Fruit fly (Drosophila melanogaster) whole organism, embryonic: ENCODE measurements around the gene CG7551.

ENCODE experiments used
- Atf3 ChIP-seq: fragments of 200-800 bp; sonication (Bioruptor generic); optimal IDR thresholded peaks from 3 replicates; lab custom pipeline; 2016; ENCODE audit warnings: missing biosample characterization, missing genetic modification characterization
- Awh ChIP-seq: fragments of 200-800 bp; sonication (Bioruptor generic); IDR thresholded peaks from 2 replicates; pipeline ENCODE4, ENCODE4 v1.3.6; 2022; ENCODE audit warnings: missing biosample characterization, missing genetic modification characterization
- CG10321 ChIP-seq: fragments of 200-800 bp; sonication (Bioruptor generic); IDR thresholded peaks from 2 replicates; pipeline ENCODE4 v1.3.6; 2022; ENCODE audit warnings: missing biosample characterization, missing genetic modification characterization
- CG10654 ChIP-seq: fragments of 200-800 bp; sonication (Bioruptor generic); optimal IDR thresholded peaks from 2 replicates; lab custom pipeline; 2016; ENCODE audit warnings: missing biosample characterization, missing genetic modification characterization
- CG10979 ChIP-seq: fragments of 200-800 bp; sonication (Bioruptor generic); optimal IDR thresholded peaks from 2 replicates; lab custom pipeline; 2018; ENCODE audit warnings: missing biosample characterization, mild to moderate bottlenecking, missing genetic modification characterization, moderate library complexity
- CG11723 ChIP-seq: fragments of 200-800 bp; sonication (Bioruptor generic); optimal IDR thresholded peaks from 2 replicates; lab custom pipeline; 2017; ENCODE audit warnings: missing biosample characterization, mild to moderate bottlenecking, missing genetic modification characterization
- CG13894 ChIP-seq: fragments of 200-800 bp; sonication (Bioruptor generic); optimal IDR thresholded peaks from 3 replicates; lab custom pipeline; 2018; ENCODE audit warnings: missing biosample characterization, mild to moderate bottlenecking, missing genetic modification characterization, moderate library complexity
- CG14710 ChIP-seq: fragments of 200-800 bp; sonication (Bioruptor generic); optimal IDR thresholded peaks from 3 replicates; lab custom pipeline; 2019; ENCODE audit warnings: missing biosample characterization, mild to moderate bottlenecking, missing genetic modification characterization, moderate library complexity
- CG15696 ChIP-seq: fragments of 200-800 bp; sonication (Bioruptor generic); optimal IDR thresholded peaks from 2 replicates; lab custom pipeline; 2019; ENCODE audit warnings: missing biosample characterization, mild to moderate bottlenecking, missing genetic modification characterization, moderate library complexity
- CG1602 ChIP-seq: fragments of 200-800 bp; sonication (Bioruptor generic); optimal IDR thresholded peaks from 3 replicates; lab custom pipeline; 2016; ENCODE audit warnings: missing biosample characterization, missing genetic modification characterization
- CG16863 ChIP-seq: fragments of 200-800 bp; sonication (Bioruptor generic); optimal IDR thresholded peaks from 3 replicates; lab custom pipeline; 2016; ENCODE audit warnings: missing biosample characterization, missing genetic modification characterization
- CG17359 ChIP-seq: fragments of 200-800 bp; sonication (Bioruptor generic); optimal IDR thresholded peaks from 3 replicates; lab custom pipeline; 2018; ENCODE audit warnings: missing biosample characterization, mild to moderate bottlenecking, missing genetic modification characterization, moderate library complexity
- CG18262 ChIP-seq: fragments of 200-800 bp; optimal IDR thresholded peaks from 3 replicates; lab custom pipeline; 2019; ENCODE audit warnings: missing biosample characterization, mild to moderate bottlenecking, missing genetic modification characterization, moderate library complexity
- CG18619 ChIP-seq: fragments of 200-800 bp; sonication (Bioruptor generic); optimal IDR thresholded peaks from 3 replicates; lab custom pipeline; 2017; ENCODE audit warnings: missing biosample characterization, mild to moderate bottlenecking, missing genetic modification characterization
- CG2199 ChIP-seq: fragments of 200-800 bp; sonication (Bioruptor generic); IDR thresholded peaks from 3 replicates; pipeline ENCODE4 v1.3.6; 2022; ENCODE audit warnings: missing biosample characterization, missing genetic modification characterization
- CG31388 ChIP-seq: fragments of 200-800 bp; sonication (Bioruptor generic); optimal IDR thresholded peaks from 2 replicates; lab custom pipeline; 2016; ENCODE audit warnings: missing biosample characterization, missing genetic modification characterization
- CG31441 ChIP-seq: fragments of 200-800 bp; sonication (Bioruptor generic); IDR thresholded peaks from 2 replicates; pipeline ENCODE4 v1.3.6; 2022; ENCODE audit warnings: missing biosample characterization, missing genetic modification characterization
- CG6272 ChIP-seq: fragments of 200-800 bp; sonication (Bioruptor generic); IDR thresholded peaks from 2 replicates; pipeline ENCODE4 v1.3.6; 2022; ENCODE audit warnings: missing biosample characterization, missing genetic modification characterization
- Dfd ChIP-seq, 2 experiments: fragments of >200 bp; optimal IDR thresholded peaks; 2 replicates each; lab custom pipeline; 2017; ENCODE audit warnings: missing biosample characterization in 2 of 2, missing genetic modification characterization in 2 of 2
- Fer2 ChIP-seq: fragments of 200-800 bp; sonication (Bioruptor generic); optimal IDR thresholded peaks from 2 replicates; lab custom pipeline; 2018; ENCODE audit warnings: missing biosample characterization, mild to moderate bottlenecking, missing genetic modification characterization, moderate library complexity
- Hmx ChIP-seq: fragments of 200-800 bp; sonication (Bioruptor generic); optimal IDR thresholded peaks from 2 replicates; lab custom pipeline; 2016; ENCODE audit warnings: missing biosample characterization, missing genetic modification characterization
- Poxn ChIP-seq: fragments of 200-800 bp; sonication (Bioruptor generic); IDR thresholded peaks from 2 replicates; pipeline ENCODE4 v1.3.6; 2022; ENCODE audit warnings: missing biosample characterization, missing genetic modification characterization
- Sry-β ChIP-seq: fragments of 200-800 bp; sonication (Bioruptor generic); optimal IDR thresholded peaks from 2 replicates; lab custom pipeline; 2018; ENCODE audit warnings: missing biosample characterization, mild to moderate bottlenecking, missing genetic modification characterization, moderate library complexity
- Stat92E ChIP-seq, 3 experiments: fragments of >200 bp in 2 of 3; fragments of 200-800 bp in 1 of 3; sonication (Bioruptor generic) in 1 of 3; optimal IDR thresholded peaks; 2 replicates each; lab custom pipeline; 2017 to 2019; ENCODE audit warnings: missing biosample characterization in 3 of 3, missing genetic modification characterization in 3 of 3, mild to moderate bottlenecking in 1 of 3, moderate library complexity in 1 of 3
- abd-A ChIP-seq: fragments of 200-800 bp; sonication (Bioruptor generic); optimal IDR thresholded peaks from 3 replicates; lab custom pipeline; 2019; ENCODE audit warnings: missing biosample characterization, mild to moderate bottlenecking, missing genetic modification characterization, moderate library complexity
- ase ChIP-seq: fragments of 200-800 bp; sonication (Bioruptor generic); IDR thresholded peaks from 3 replicates; pipeline ENCODE4 v1.3.6; 2022; ENCODE audit warnings: missing biosample characterization, missing genetic modification characterization
- btn ChIP-seq: fragments of 200-800 bp; sonication (Bioruptor generic); optimal IDR thresholded peaks from 2 replicates; lab custom pipeline; 2016; ENCODE audit warnings: missing biosample characterization, missing genetic modification characterization
- cad ChIP-seq: fragments of >200 bp; optimal IDR thresholded peaks from 2 replicates; lab custom pipeline; 2017; ENCODE audit warnings: missing biosample characterization, missing genetic modification characterization
- fd102C ChIP-seq: fragments of 200-800 bp; sonication (Bioruptor generic); optimal IDR thresholded peaks from 2 replicates; lab custom pipeline; 2018; ENCODE audit warnings: missing biosample characterization, mild to moderate bottlenecking, missing genetic modification characterization, moderate library complexity
- fd96Cb ChIP-seq: fragments of 200-800 bp; sonication (Bioruptor generic); optimal IDR thresholded peaks from 2 replicates; lab custom pipeline; 2018; ENCODE audit warnings: missing biosample characterization, mild to moderate bottlenecking, missing genetic modification characterization, moderate library complexity
- grn ChIP-seq: fragments of 200-800 bp; sonication (Bioruptor generic); optimal IDR thresholded peaks from 3 replicates; lab custom pipeline; 2017; ENCODE audit warnings: missing biosample characterization, missing genetic modification characterization
- pho ChIP-seq: fragments of 200-800 bp; sonication (Bioruptor generic); optimal IDR thresholded peaks from 2 replicates; lab custom pipeline; 2016; ENCODE audit warnings: missing biosample characterization, missing genetic modification characterization
- ranshi ChIP-seq: fragments of 200-800 bp; sonication (Bioruptor generic); IDR thresholded peaks from 2 replicates; pipeline ENCODE4 v1.3.6; 2022; ENCODE audit warnings: missing biosample characterization, missing genetic modification characterization
- sens ChIP-seq: fragments of 200-800 bp; sonication (Bioruptor generic); peaks from one replicate; lab custom pipeline; 2016; ENCODE audit warnings: missing biosample characterization, missing genetic modification characterization
- sr ChIP-seq: fragments of 200-800 bp; sonication (Bioruptor generic); IDR thresholded peaks from 3 replicates; pipeline ENCODE4 v1.3.6; 2022; ENCODE audit warnings: missing biosample characterization, missing genetic modification characterization
- tgo ChIP-seq: fragments of 200-800 bp; sonication (Bioruptor generic); IDR thresholded peaks from 3 replicates; pipeline ENCODE4 v1.3.6; 2022; ENCODE audit warnings: missing biosample characterization, missing genetic modification characterization
- tin ChIP-seq: fragments of 200-800 bp; sonication (Bioruptor generic); optimal IDR thresholded peaks from 3 replicates; lab custom pipeline; 2016; ENCODE audit warnings: missing biosample characterization, missing genetic modification characterization
- twi ChIP-seq: fragments of 200-800 bp; optimal IDR thresholded peaks from 2 replicates; lab custom pipeline; 2019; ENCODE audit warnings: missing biosample characterization, mild to moderate bottlenecking, missing genetic modification characterization, moderate library complexity
- zen2 ChIP-seq: fragments of 200-800 bp; sonication (Bioruptor generic); IDR thresholded peaks from 3 replicates; pipeline ENCODE4 v1.3.6; 2022; ENCODE audit warnings: missing biosample characterization, missing genetic modification characterization; ENCODE audit not compliant: partially characterized antibody
- zfh1 ChIP-seq: fragments of 200-800 bp; sonication (Bioruptor generic); IDR thresholded peaks from 3 replicates; pipeline ENCODE4 v1.3.6; 2022; ENCODE audit warnings: missing biosample characterization, missing genetic modification characterization

Gene CG7551

dm6 chr3L:11439570-11439969, 18.7 kb upstream of the CG7551 start (continued):
- TF ChIP-seq sr (GFP tag; lab: Robert Waterston, UW) (no peak), btn (GFP tag; lab: Kevin White, UChicago) (no peak), CG1602 (no peak), tgo (GFP tag; lab: Robert Waterston, UW) (0 out of 3 replicates have a peak, but pooled peaks have one; percentile 17), CG31388 (GFP tag; lab: Kevin White, UChicago) (no peak), fd102C (GFP tag; lab: Kevin White, UChicago) (no peak), Stat92E (GFP tag; optimal IDR thresholded peaks at IDR 0.05; lab: Kevin White, UChicago) (no peak), CG17359 (tag; lab: Kevin White, UChicago) (peak; percentile 0), CG16863 (GFP tag; lab: Kevin White, UChicago) (no peak), CG18619 (GFP tag; lab: Kevin White, UChicago) (no peak), CG6272 (GFP tag; lab: Robert Waterston, UW) (no peak), CG11723 (no peak), tin (peak; percentile 2), ranshi (GFP tag; lab: Robert Waterston, UW) (no peak; the same call in 1 of the 2 replicates), CG10979 (tag; lab: Kevin White, UChicago) (peak; percentile 37), cad (GFP tag; lab: Kevin White, UChicago) (no peak), CG15696 (peak; percentile 44), sens (GFP tag; lab: Kevin White, UChicago) (peak; percentile 78), fd96Cb (no peak), CG18262 (tag; lab: Kevin White, UChicago) (peak; percentile 42), grn (no peak), CG10321 (GFP tag; lab: Robert Waterston, UW) (no peak)

dm6 chr3L:11440258-11440657, 18.0 kb upstream of the CG7551 start:
- no peak for TF ChIP-seq pho (GFP tag; lab: Kevin White, UChicago)
- TF ChIP-seq Awh (GFP tag; lab: Robert Waterston, UW): 0 out of 2 replicates have a peak, but pooled peaks have one; percentile 36
- TF ChIP-seq CG14710 (tag; lab: Kevin White, UChicago): no peak
- peak; percentile 77 for TF ChIP-seq abd-A
- peak; percentile 63 for TF ChIP-seq CG13894 (tag; lab: Kevin White, UChicago)
- no peak for TF ChIP-seq zen2 (GFP tag; lab: Robert Waterston, UW)
- no peak for TF ChIP-seq Hmx (GFP tag; lab: Kevin White, UChicago)
- 0 out of 3 replicates have a peak, but pooled peaks have one; percentile 21 for TF ChIP-seq ase (GFP tag; lab: Robert Waterston, UW)
- TF ChIP-seq zfh1 (GFP tag; lab: Robert Waterston, UW): 0 out of 3 replicates have a peak, but pooled peaks have one; percentile 9
- no peak for TF ChIP-seq Poxn
- TF ChIP-seq Sry-β (GFP tag; lab: Kevin White, UChicago): no peak
- TF ChIP-seq CG10654 (GFP tag; lab: Kevin White, UChicago): no peak
- TF ChIP-seq Fer2: no peak
- no peak for TF ChIP-seq CG31441 (GFP tag; lab: Robert Waterston, UW)
- TF ChIP-seq Dfd (GFP tag; optimal IDR thresholded peaks at IDR 0.05; lab: Kevin White, UChicago): no peak

- TF ChIP-seq Atf3 (GFP tag; lab: Kevin White, UChicago) (no peak), sens (GFP tag; lab: Kevin White, UChicago) (peak; percentile 21), twi (tag; lab: Kevin White, UChicago) (peak; percentile 97), CG2199 (GFP tag; lab: Robert Waterston, UW) (0 out of 3 replicates have a peak, but pooled peaks have one; percentile 17)
Observed at dm6 chr3L:11440769-11441168, 17.5 kb upstream of the CG7551 start.
